Fruit fly (Drosophila melanogaster): ENCODE data around the gene bbx.

Gene bbx

DNA sequence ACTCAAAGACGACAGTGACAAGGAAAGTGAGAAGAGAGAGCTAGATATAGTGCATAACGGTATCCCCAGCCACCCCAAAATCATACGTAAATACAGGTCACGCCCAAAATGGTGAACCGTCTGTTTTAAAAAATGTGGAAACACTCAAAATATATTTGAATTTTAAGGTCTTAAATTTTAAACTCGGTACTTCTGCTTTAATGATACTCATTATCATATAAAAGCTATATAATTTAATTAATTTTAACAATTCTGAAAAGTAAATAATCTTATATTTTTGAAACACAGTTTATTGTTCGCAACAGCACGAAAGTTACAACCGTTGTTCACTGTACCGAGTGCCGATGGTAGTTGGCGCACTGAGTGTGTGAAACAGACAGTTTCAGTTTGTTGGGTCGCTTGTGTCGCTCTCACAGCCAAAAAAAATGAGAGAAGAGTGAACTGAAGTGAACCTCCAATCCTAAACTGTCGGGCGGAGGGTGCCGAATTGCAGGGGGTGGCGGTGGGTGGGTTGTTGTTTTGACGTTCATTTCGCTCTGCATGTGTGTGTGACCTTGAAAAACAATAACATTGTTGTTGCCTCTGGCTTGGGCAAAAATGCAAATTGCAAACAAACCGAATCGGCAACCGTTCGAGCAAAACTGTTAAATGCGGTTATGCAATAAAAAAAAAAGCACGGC, 3.6 kb downstream of the bbx start (continued):
- peak; percentile 45 to 90 for TF ChIP-seq dpn (GFP tag; optimal IDR thresholded peaks at IDR 0.05)
- peak; percentile 85 for TF ChIP-seq Hr3 (GFP tag; optimal IDR thresholded peaks at IDR 0.05)
- peak; percentile 4 to 62 for TF ChIP-seq chif (GFP tag; optimal IDR thresholded peaks at IDR 0.05)
- TF ChIP-seq crp (GFP tag; optimal IDR thresholded peaks at IDR 0.05) = peak in 1 of 2 experiments; percentile 57
- TF ChIP-seq Spps (tag; optimal IDR thresholded peaks at IDR 0.05) = peak; percentile 78
- no peak for TF ChIP-seq yki (optimal IDR thresholded peaks at IDR 0.05)
- peak; percentile 80; the same call in 1 of the 2 replicates for TF ChIP-seq CG17328 (GFP tag; IDR thresholded peaks at IDR 0.05)
- no peak for TF ChIP-seq dati (GFP tag; IDR thresholded peaks at IDR 0.05)
- peak; percentile 94 for TF ChIP-seq Dek (tag; optimal IDR thresholded peaks at IDR 0.05)
- peak; percentile 82 for TF ChIP-seq CG14441 (GFP tag; IDR thresholded peaks at IDR 0.05)
- peak; percentile 1 for TF ChIP-seq CG8089 (GFP tag; optimal IDR thresholded peaks at IDR 0.05)
- peak; percentile 82; the same call in 2 of the 3 replicates for TF ChIP-seq CG14050 (GFP tag; IDR thresholded peaks at IDR 0.05)
- peak; percentile 90 for TF ChIP-seq CG6813 (GFP tag; optimal IDR thresholded peaks at IDR 0.05)
- TF ChIP-seq CG2129 (GFP tag; IDR thresholded peaks at IDR 0.05; ENCODE audit: partially characterized antibody) = no peak
- TF ChIP-seq org-1 (GFP tag; optimal IDR thresholded peaks at IDR 0.05) = peak; percentile 91
- peak; percentile 92 for TF ChIP-seq CG10979 (tag; optimal IDR thresholded peaks at IDR 0.05)
- TF ChIP-seq CG3163 (GFP tag; optimal IDR thresholded peaks at IDR 0.05) = no peak
- 0 out of 2 replicates have a peak, but pooled peaks have one; percentile 30 for TF ChIP-seq Lim3 (GFP tag; IDR thresholded peaks at IDR 0.05)
- TF ChIP-seq HHEX (GFP tag; optimal IDR thresholded peaks at IDR 0.05) = peak; percentile 92
- TF ChIP-seq CG30431 (GFP tag; optimal IDR thresholded peaks at IDR 0.05) = peak; percentile 81
- peak; percentile 69 for TF ChIP-seq CG3065 (GFP tag; optimal IDR thresholded peaks at IDR 0.05)
- peak; percentile 84 for TF ChIP-seq CG4404 (GFP tag; IDR thresholded peaks at IDR 0.05)
- no peak for TF ChIP-seq emc (GFP tag; optimal IDR thresholded peaks at IDR 0.05)
- peak; percentile 12 for TF ChIP-seq Dad (GFP tag; optimal IDR thresholded peaks at IDR 0.05)
- TF ChIP-seq CG4730 (GFP tag; IDR thresholded peaks at IDR 0.05) = peak; percentile 84
- no peak for TF ChIP-seq prd (optimal IDR thresholded peaks at IDR 0.05)
- peak; percentile 90 for TF ChIP-seq prd (GFP tag; IDR thresholded peaks at IDR 0.05)
- TF ChIP-seq sisA (GFP tag; IDR thresholded peaks at IDR 0.05) = peak; percentile 92
- TF ChIP-seq CG14667 (GFP tag; IDR thresholded peaks at IDR 0.05) = peak; percentile 75
- TF ChIP-seq CG13624 (GFP tag; optimal IDR thresholded peaks at IDR 0.05) = peak; percentile 29
- TF ChIP-seq CG2889 (GFP tag; IDR thresholded peaks at IDR 0.05) = peak; percentile 76
- TF ChIP-seq CG7987 (GFP tag; optimal IDR thresholded peaks at IDR 0.05) = peak; percentile 55
- peak; percentile 93 for TF ChIP-seq Hand (GFP tag; optimal IDR thresholded peaks at IDR 0.05)
- no peak for TF ChIP-seq zf30C (GFP tag; optimal IDR thresholded peaks at IDR 0.05)
- TF ChIP-seq odd (GFP tag; optimal IDR thresholded peaks at IDR 0.05) = peak; percentile 89
- TF ChIP-seq stwl (tag; optimal IDR thresholded peaks at IDR 0.05) = no peak
- peak; percentile 89 for TF ChIP-seq CG9215 (GFP tag; IDR thresholded peaks at IDR 0.05)
- TF ChIP-seq unpg (GFP tag; optimal IDR thresholded peaks at IDR 0.05) = peak; percentile 91
- TF ChIP-seq CG7271 (tag; optimal IDR thresholded peaks at IDR 0.05) = no peak
- peak; percentile 84 for TF ChIP-seq ewg (GFP tag; optimal IDR thresholded peaks at IDR 0.05)
- TF ChIP-seq CG10431 (GFP tag; optimal IDR thresholded peaks at IDR 0.05) = peak; percentile 78
- TF ChIP-seq CG8478 (optimal IDR thresholded peaks at IDR 0.05) = no peak
- peak; percentile 39 for TF ChIP-seq Dip3 (GFP tag; optimal IDR thresholded peaks at IDR 0.05)
- TF ChIP-seq kay (GFP tag; optimal IDR thresholded peaks at IDR 0.05) = peak; percentile 80
- TF ChIP-seq CG18619 (GFP tag; optimal IDR thresholded peaks at IDR 0.05) = peak; percentile 91
- TF ChIP-seq exex (tag; optimal IDR thresholded peaks at IDR 0.05) = peak; percentile 77
- TF ChIP-seq sim (GFP tag; IDR thresholded peaks at IDR 0.05) = peak; percentile 61; the same call in 1 of the 2 replicates
- TF ChIP-seq en (GFP tag; optimal IDR thresholded peaks at IDR 0.05) = no peak
- TF ChIP-seq Dbx (GFP tag; IDR thresholded peaks at IDR 0.05) = peak; percentile 89
- peak; percentile 87 for TF ChIP-seq CG32772 (GFP tag; IDR thresholded peaks at IDR 0.05)
- TF ChIP-seq Six4 (GFP tag; optimal IDR thresholded peaks at IDR 0.05) = peak; percentile 86

All from whole organism, embryonic.